Worm (Caenorhabditis elegans): ENCODE data around the gene srw-77.

Gene srw-77

DNA sequence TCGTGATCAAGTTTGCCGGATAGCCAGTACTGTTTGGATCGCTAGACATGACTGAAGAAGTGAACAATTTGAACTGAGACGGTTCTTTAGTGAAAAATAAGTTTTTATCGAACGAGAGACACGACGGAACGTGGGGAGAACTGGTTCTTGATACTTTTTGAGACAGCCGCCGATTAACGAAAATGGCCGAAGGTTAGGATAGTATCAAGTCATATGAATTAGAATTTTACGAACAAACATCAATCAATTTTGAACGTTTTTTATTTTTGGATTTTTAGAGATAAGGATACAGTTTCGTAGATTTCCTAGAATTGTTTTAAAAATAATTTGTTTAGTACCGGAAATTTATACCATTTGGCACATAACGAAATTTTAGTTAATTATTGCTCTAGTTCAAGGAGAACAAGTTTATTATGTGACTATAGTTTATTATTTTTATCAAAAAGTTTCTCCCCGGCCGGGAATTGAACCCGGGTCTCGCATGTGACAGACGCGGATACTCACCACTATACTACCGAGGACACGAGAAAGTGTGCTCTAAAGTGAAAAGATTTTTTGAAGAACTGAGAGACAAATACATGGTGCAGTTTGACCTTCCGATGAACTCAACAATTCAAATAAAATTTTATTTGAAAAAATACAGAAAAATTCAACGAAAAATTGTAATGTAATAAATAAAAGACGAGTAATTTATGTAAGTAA is 5.0 kb upstream of the srw-77 start, which contains the start of gene W06G6.20:
Gene W06G6.20 (minus strand): TSS at position 51 of the 702 bp plus-strand sequence.
- TF ChIP-seq ceh-6 (GFP tag; optimal IDR thresholded peaks at IDR 0.05) (no peak), ceh-19 (GFP tag; optimal IDR thresholded peaks at IDR 0.05) (no peak), nhr-232 (tag; optimal IDR thresholded peaks at IDR 0.05) (no peak), C08G9.2 (tag; optimal IDR thresholded peaks at IDR 0.05) (no peak), nhr-11 (tag; optimal IDR thresholded peaks at IDR 0.05) (no peak), ceh-22 (tag; optimal IDR thresholded peaks at IDR 0.05) (no peak), ceh-24 (tag; optimal IDR thresholded peaks at IDR 0.05) (no peak), ahr-1 (tag; optimal IDR thresholded peaks at IDR 0.05) (no peak), unc-3 (GFP tag; conservative IDR thresholded peaks at IDR 0.05) (no peak), unc-3 (tag; optimal IDR thresholded peaks at IDR 0.05) (no peak), pha-2 (tag; optimal IDR thresholded peaks at IDR 0.05) (no peak), pax-1 (tag; optimal IDR thresholded peaks at IDR 0.05) (no peak), F13H6.1 (tag; optimal IDR thresholded peaks at IDR 0.05) (no peak), ets-4 (tag; optimal IDR thresholded peaks at IDR 0.05) (no peak), odd-2 (tag; optimal IDR thresholded peaks at IDR 0.05) (no peak), ceh-34 (tag; optimal IDR thresholded peaks at IDR 0.05) (no peak), ceh-18 (tag; optimal IDR thresholded peaks at IDR 0.05) (no peak), ceh-31 (tag; optimal IDR thresholded peaks at IDR 0.05) (no peak), ceh-48 (tag; optimal IDR thresholded peaks at IDR 0.05) (no peak), Y22D7AL.16 (tag; optimal IDR thresholded peaks at IDR 0.05) (no peak), K02D7.2 (tag; optimal IDR thresholded peaks at IDR 0.05) (no peak)

DNA sequence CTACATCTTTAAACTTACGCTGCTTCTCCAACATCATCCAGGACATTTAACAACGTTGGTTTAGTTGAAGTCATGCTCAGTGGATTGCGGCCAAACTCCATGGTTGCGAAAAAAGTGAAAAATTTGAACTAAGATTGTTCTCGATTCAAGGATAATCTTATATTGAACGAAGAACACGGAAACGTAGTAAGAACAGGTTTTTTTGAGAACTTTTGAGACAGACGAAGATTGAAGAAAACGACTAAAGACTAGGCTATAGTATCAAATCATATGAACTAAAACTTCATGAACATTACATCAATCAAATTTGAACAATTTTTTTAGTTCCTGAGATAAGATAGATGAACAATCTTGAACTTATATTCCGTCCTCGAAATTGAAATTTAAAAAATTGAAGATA is 3.6 kb upstream of the srw-77 start, which contains the start of gene W06G6.10:
Gene W06G6.10 (minus strand): TSS at position 101 of the 400 bp plus-strand sequence.
- no peak for TF ChIP-seq sox-2 (GFP tag; IDR thresholded peaks at IDR 0.05)
- no peak for TF ChIP-seq lim-6 (tag; optimal IDR thresholded peaks at IDR 0.05)
- TF ChIP-seq hlh-13 (GFP tag; optimal IDR thresholded peaks at IDR 0.05) = no peak
- no peak for TF ChIP-seq ama-1 (optimal IDR thresholded peaks at IDR 0.05)
- TF ChIP-seq pha-2 (tag; optimal IDR thresholded peaks at IDR 0.05) = no peak
- TF ChIP-seq sox-4 (tag; optimal IDR thresholded peaks at IDR 0.05) = no peak
- no peak for TF ChIP-seq ceh-6 (GFP tag; optimal IDR thresholded peaks at IDR 0.05)
- TF ChIP-seq ttx-3 (tag; optimal IDR thresholded peaks at IDR 0.05) = no peak
- no peak for TF ChIP-seq ceh-30 (tag; optimal IDR thresholded peaks at IDR 0.05)
- TF ChIP-seq rnt-1 (tag; optimal IDR thresholded peaks at IDR 0.05) = no peak

DNA sequence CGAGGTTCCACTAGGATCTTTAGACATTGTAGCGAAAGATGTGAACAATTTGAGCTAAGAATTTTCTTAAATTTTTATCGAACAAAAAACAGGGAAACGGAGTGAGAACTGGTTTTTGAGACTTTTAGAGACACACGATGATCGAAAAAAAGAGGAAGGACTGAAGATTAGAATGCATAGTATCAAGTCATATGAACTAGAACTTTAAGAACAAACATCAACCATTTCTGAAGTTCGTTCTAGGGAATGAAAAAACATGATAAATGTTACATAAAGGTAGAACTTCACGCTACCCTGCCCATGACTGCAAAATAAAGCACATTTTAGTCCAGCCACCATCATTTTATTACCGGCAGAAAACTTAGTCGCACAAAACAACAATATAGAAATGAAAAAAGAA is 2.9 kb upstream of the srw-77 start, which contains the start of gene W06G6.9:
Gene W06G6.9 (minus strand): TSS at position 101 of the 400 bp plus-strand sequence.
- no peak for TF ChIP-seq gmeb-2 (tag; optimal IDR thresholded peaks at IDR 0.05)
- no peak for TF ChIP-seq ztf-16 (tag; optimal IDR thresholded peaks at IDR 0.05)

DNA sequence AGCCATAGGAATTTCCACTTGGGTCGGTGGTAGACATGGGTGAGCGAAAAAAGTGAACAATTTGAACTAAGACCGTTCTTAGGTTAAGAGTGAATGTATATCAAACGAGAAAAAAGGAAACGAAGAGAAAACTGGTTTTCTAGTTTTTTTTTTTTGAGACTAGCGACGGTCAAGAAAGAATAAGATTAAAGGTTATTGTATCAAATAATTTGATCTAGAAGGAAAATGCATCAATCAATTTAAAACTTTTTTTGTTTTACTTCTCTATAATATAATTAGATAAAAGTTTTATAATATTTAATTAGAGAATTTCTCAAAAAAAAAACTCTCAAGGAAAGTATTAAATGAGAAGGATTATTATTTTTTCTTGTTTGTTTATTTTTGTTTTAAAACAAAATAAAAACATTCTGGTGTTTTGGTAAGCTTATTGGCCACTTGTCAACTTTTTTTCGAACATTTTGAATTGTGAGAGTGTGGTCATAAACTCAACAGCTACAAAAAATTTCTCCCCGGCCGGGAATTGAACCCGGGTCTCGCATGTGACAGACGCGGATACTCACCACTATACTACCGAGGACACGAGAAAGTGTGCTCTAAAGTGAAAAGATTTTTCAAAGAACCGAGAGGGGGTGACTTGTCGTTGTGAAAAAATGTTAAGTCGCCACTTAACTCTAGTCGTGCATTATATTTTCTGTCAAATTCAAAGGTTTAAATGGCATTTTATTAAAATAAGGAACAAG is 1.9 kb upstream of the srw-77 start, which contains the start of gene W06G6.17:
Gene W06G6.17 (minus strand): TSS at position 51 of the 740 bp plus-strand sequence.
- no peak for TF ChIP-seq T23F11.4 (GFP tag; optimal IDR thresholded peaks at IDR 0.05)

DNA sequence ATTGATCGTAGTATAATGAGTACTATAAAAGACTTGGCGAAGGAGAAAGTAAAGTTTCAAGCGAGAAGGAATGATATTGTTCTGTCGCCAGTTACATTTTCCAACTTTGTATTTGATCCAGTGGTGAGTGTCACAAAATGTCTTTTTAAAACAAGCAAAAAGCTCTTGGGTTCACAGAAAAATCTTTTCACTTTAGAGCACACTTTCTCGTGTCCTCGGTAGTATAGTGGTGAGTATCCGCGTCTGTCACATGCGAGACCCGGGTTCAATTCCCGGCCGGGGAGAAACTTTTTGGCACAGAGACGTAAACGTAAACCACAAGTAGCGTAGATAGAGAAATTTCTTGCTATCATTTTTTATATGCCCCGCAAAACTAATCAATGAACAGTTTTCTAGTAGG is 3.1 kb downstream of the srw-77 start:
- TF ChIP-seq hlh-13 (GFP tag; optimal IDR thresholded peaks at IDR 0.05) (no peak), nhr-11 (tag; optimal IDR thresholded peaks at IDR 0.05) (no peak), sox-2 (GFP tag; IDR thresholded peaks at IDR 0.05) (no peak), sdc-2 (tag; optimal IDR thresholded peaks at IDR 0.05) (no peak), pat-9 (tag; optimal IDR thresholded peaks at IDR 0.05) (no peak), mec-3 (tag; optimal IDR thresholded peaks at IDR 0.05; ENCODE audit: borderline replicate concordance) (no peak)

Data from whole organism, late embryonic.